Worm (Caenorhabditis elegans): ENCODE results near the gene sri-54.

DNA sequence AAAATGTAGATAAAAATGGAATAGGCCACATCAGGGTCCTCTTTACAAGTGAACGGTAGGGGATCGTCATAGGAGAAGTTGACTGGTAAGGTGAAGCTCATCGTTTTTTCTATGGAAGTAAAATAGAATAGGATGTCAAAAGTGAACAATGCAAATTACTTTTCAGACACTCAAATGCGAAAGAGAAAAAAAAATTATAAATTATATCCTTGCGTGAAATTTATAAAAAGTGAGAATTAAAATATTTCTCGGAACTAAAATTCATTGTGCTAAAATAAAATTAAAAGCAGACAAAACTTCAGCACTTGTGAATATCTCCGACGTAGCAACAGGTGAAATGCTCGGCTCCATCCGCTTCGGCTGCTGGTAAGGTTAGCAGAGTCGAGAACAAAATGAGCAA lies 44.4 kb downstream of the sri-54 start, which contains the start of gene srg-22:
- TF ChIP-seq tra-4 (tag; optimal IDR thresholded peaks at IDR 0.05) (no peak), pes-1 (GFP tag; IDR thresholded peaks at IDR 0.05) (no peak), ama-1 (optimal IDR thresholded peaks at IDR 0.05) (no peak)
